Worm (Caenorhabditis elegans) whole organism, L3 larva: ENCODE data around the gene K09E3.2.

Source experiments
- R02D3.7 ChIP-seq: fragments of 150-350 bp; optimal IDR thresholded peaks from 2 replicates; lab custom pipeline; 2014; ENCODE audit warnings: missing biosample characterization, missing genetic modification characterization
- aly-2 ChIP-seq: fragments of 150-350 bp; optimal IDR thresholded peaks from 2 replicates; lab custom pipeline; 2014; ENCODE audit warnings: missing biosample characterization, missing genetic modification characterization
- ama-1 ChIP-seq: fragments of 150-350 bp; optimal IDR thresholded peaks from 2 replicates; lab custom pipeline; 2018
- ceh-28 ChIP-seq: fragments of 150-350 bp; optimal IDR thresholded peaks from 2 replicates; lab custom pipeline; 2014; ENCODE audit warnings: missing biosample characterization, missing genetic modification reagents, missing genetic modification characterization
- ceh-82 ChIP-seq: fragments of 150-350 bp; optimal IDR thresholded peaks from 2 replicates; lab custom pipeline; 2014; ENCODE audit warnings: missing biosample characterization, missing genetic modification characterization
- daf-12 ChIP-seq: fragments of 150-350 bp; optimal IDR thresholded peaks from 2 replicates; lab custom pipeline; 2014; ENCODE audit warnings: missing biosample characterization, missing genetic modification reagents, missing genetic modification characterization
- elt-1 ChIP-seq: fragments of 150-350 bp; optimal IDR thresholded peaks from 2 replicates; lab custom pipeline; 2014; ENCODE audit warnings: missing biosample characterization, missing genetic modification characterization
- eor-1 ChIP-seq, 2 experiments: fragments of 150-350 bp; optimal IDR thresholded peaks; 2 replicates each; lab custom pipeline; 2014 to 2018; ENCODE audit warnings: missing biosample characterization in 2 of 2, missing genetic modification characterization in 2 of 2
- fkh-2 ChIP-seq: fragments of 150-350 bp; optimal IDR thresholded peaks from 2 replicates; lab custom pipeline; 2014; ENCODE audit warnings: missing biosample characterization, missing genetic modification reagents, missing genetic modification characterization
- lin-15B ChIP-seq: fragments of 150-350 bp; optimal IDR thresholded peaks from 2 replicates; lab custom pipeline; 2014; ENCODE audit warnings: missing biosample characterization, missing genetic modification characterization
- lin-39 ChIP-seq: fragments of 150-350 bp; optimal IDR thresholded peaks from 2 replicates; lab custom pipeline; 2018; ENCODE audit warnings: missing biosample characterization, missing genetic modification reagents, missing genetic modification characterization
- mdl-1 ChIP-seq: fragments of 150-350 bp; optimal IDR thresholded peaks from 2 replicates; lab custom pipeline; 2014; ENCODE audit warnings: missing biosample characterization, missing genetic modification characterization
- nfya-1 ChIP-seq: sonication (generic microtip); optimal IDR thresholded peaks from 2 replicates; lab custom pipeline; 2017; ENCODE audit warnings: missing genetic modification characterization, mild to moderate bottlenecking, missing compliant biosample characterization, antibody characterized with exemption, moderate library complexity; ENCODE audit not compliant: insufficient read depth
- nhr-12 ChIP-seq: fragments of 150-350 bp; optimal IDR thresholded peaks from 2 replicates; lab custom pipeline; 2014; ENCODE audit warnings: missing biosample characterization, missing genetic modification characterization
- nhr-23 ChIP-seq: fragments of 150-350 bp; optimal IDR thresholded peaks from 2 replicates; lab custom pipeline; 2014; ENCODE audit warnings: missing biosample characterization, missing genetic modification reagents, missing genetic modification characterization
- nhr-28 ChIP-seq: fragments of 150-350 bp; optimal IDR thresholded peaks from 2 replicates; lab custom pipeline; 2014; ENCODE audit warnings: missing biosample characterization, missing genetic modification characterization
- nhr-43 ChIP-seq: sonication (generic microtip); optimal IDR thresholded peaks from 2 replicates; lab custom pipeline; 2016; ENCODE audit warnings: mild to moderate bottlenecking, missing genetic modification characterization, missing compliant biosample characterization; ENCODE audit not compliant: poor library complexity, severe bottlenecking
- nhr-76 ChIP-seq: fragments of 150-350 bp; sonication (generic microtip); optimal IDR thresholded peaks from 5 replicates; lab custom pipeline; 2014; ENCODE audit warnings: missing biosample characterization, missing genetic modification characterization
- pqm-1 ChIP-seq: fragments of 150-350 bp; optimal IDR thresholded peaks from 2 replicates; lab custom pipeline; 2017; ENCODE audit warnings: missing biosample characterization, missing genetic modification characterization, inconsistent platforms
- tbx-2 ChIP-seq: sonication (generic microtip); optimal IDR thresholded peaks from 2 replicates; lab custom pipeline; 2016; ENCODE audit warnings: mild to moderate bottlenecking, missing genetic modification characterization, missing compliant biosample characterization
- unc-39 ChIP-seq: sonication (generic microtip); optimal IDR thresholded peaks from 4 replicates; lab custom pipeline; 2017; ENCODE audit warnings: missing biosample characterization, missing genetic modification characterization
- ztf-4 ChIP-seq: fragments of 150-350 bp; optimal IDR thresholded peaks from 2 replicates; lab custom pipeline; 2014; ENCODE audit warnings: missing biosample characterization, missing genetic modification characterization

K09E3.2 gene

DNA sequence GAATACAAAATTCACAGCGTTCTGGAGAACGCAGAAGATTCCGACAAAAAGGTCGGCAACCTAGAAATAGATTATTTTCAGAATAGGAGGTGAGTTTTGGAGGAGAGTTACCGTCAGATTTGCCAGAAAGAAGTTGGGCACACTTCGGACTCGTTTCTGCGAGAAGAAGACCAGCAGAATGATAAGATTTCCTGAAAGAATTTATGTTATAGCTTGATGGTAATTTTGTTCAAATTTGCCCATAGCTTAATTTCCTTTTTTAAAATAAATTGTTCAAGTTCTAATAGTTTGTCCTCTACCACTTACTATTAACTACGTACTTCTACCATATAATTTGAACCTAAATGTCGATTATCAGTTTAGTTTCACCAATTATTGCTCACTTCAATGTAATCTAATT is 39.6 kb downstream of the K09E3.2 start:
- TF ChIP-seq nhr-23 (tag; lab: Kevin White, UChicago) (no peak), ama-1 (lab: Kevin White, UChicago) (no peak), nhr-12 (no peak), daf-12 (no peak), nhr-28 (tag; lab: Kevin White, UChicago) (no peak), pqm-1 (tag; lab: Kevin White, UChicago) (no peak), lin-15B (tag; lab: Kevin White, UChicago) (no peak), nfya-1 (tag; lab: Kevin White, UChicago) (no peak), unc-39 (no peak), tbx-2 (no peak), ceh-28 (tag; lab: Kevin White, UChicago) (no peak), elt-1 (tag; lab: Kevin White, UChicago) (no peak), fkh-2 (tag; lab: Kevin White, UChicago) (no peak)

- TF ChIP-seq ztf-4 (tag; lab: Kevin White, UChicago) (no peak), mdl-1 (no peak), lin-39 (tag; lab: Kevin White, UChicago) (no peak), ceh-82 (no peak), eor-1 (tag; optimal IDR thresholded peaks at IDR 0.05; lab: Kevin White, UChicago) (no peak), R02D3.7 (tag; lab: Kevin White, UChicago) (no peak), aly-2 (tag; lab: Kevin White, UChicago) (no peak), nhr-43 (tag; lab: Kevin White, UChicago) (no peak), nhr-76 (tag; lab: Kevin White, UChicago) (no peak)
Observed at ce11 chrX:17157868-17158267, 40.4 kb downstream of the K09E3.2 start, which contains the start of gene npr-21. Gene npr-21 (minus strand): TSS chrX:17157968.
